Worm (Caenorhabditis elegans) whole organism, young adult: ENCODE results near the gene Y6E2A.5.

ENCODE experiments used
- B0261.1 ChIP-seq: sonication (generic microtip); optimal IDR thresholded peaks from 2 replicates; lab custom pipeline; 2016; ENCODE audit warnings: mild to moderate bottlenecking, missing genetic modification characterization, moderate library complexity, missing compliant biosample characterization
- F22D6.2 ChIP-seq: sonication (generic microtip); optimal IDR thresholded peaks from 2 replicates; lab custom pipeline; 2016; ENCODE audit warnings: mild to moderate bottlenecking, missing genetic modification characterization, missing compliant biosample characterization
- F37B4.10 ChIP-seq: fragments of 200-800 bp; sonication (Bioruptor generic); IDR thresholded peaks from 2 replicates; pipeline ENCODE4 v1.3.6; 2022; ENCODE audit warnings: missing genetic modification characterization, missing compliant biosample characterization
- F55B11.4 ChIP-seq: sonication (generic microtip); optimal IDR thresholded peaks from 2 replicates; lab custom pipeline; 2016; ENCODE audit warnings: missing compliant biosample characterization, missing genetic modification characterization, borderline replicate concordance; ENCODE audit not compliant: insufficient read depth
- K12H6.12 ChIP-seq: fragments of 200-800 bp; sonication (Bioruptor generic); optimal IDR thresholded peaks from 2 replicates; lab custom pipeline; 2018; ENCODE audit warnings: mild to moderate bottlenecking, missing genetic modification characterization, missing compliant biosample characterization
- Y53G8AR.9 ChIP-seq: fragments of 200-800 bp; sonication (Bioruptor generic); conservative IDR thresholded peaks from 2 replicates; pipeline ENCODE4 v1.3.6; 2022; ENCODE audit warnings: missing genetic modification reagents, missing genetic modification characterization, missing compliant biosample characterization
- Y56A3A.18 ChIP-seq: fragments of 200-800 bp; sonication (Bioruptor generic); IDR thresholded peaks from 2 replicates; pipeline ENCODE4 v1.3.6; 2022; ENCODE audit warnings: missing genetic modification reagents, missing genetic modification characterization, missing compliant biosample characterization
- Y95B8A.8 ChIP-seq: fragments of 200-800 bp; sonication (Bioruptor generic); IDR thresholded peaks from 2 replicates; pipeline ENCODE4 v1.3.6; 2022; ENCODE audit warnings: missing genetic modification reagents, missing genetic modification characterization, missing compliant biosample characterization
- atf-7 ChIP-seq: sonication (generic microtip); optimal IDR thresholded peaks from 2 replicates; lab custom pipeline; 2017; ENCODE audit warnings: mild to moderate bottlenecking, missing genetic modification characterization, missing compliant biosample characterization
- ccch-3 ChIP-seq: fragments of 200-800 bp; sonication (Bioruptor generic); optimal IDR thresholded peaks from 2 replicates; lab custom pipeline; 2018; ENCODE audit warnings: mild to moderate bottlenecking, missing genetic modification characterization, missing compliant biosample characterization
- cebp-1 ChIP-seq, 2 experiments: fragments of 200-800 bp in 1 of 2; sonication (Bioruptor generic) in 1 of 2; sonication (generic microtip) in 1 of 2; IDR thresholded peaks in 1 of 2; optimal IDR thresholded peaks in 1 of 2; 2 replicates each; pipeline versions ENCODE4 v1.3.6 to Lab custom; 2017 to 2022; ENCODE audit warnings: missing compliant biosample characterization in 2 of 2, missing genetic modification characterization in 2 of 2, mild to moderate bottlenecking in 1 of 2, missing genetic modification reagents in 1 of 2, moderate library complexity in 1 of 2
- cebp-2 ChIP-seq: fragments of 200-800 bp; sonication (Bioruptor generic); IDR thresholded peaks from 2 replicates; pipeline ENCODE4 v1.3.6; 2022; ENCODE audit warnings: missing genetic modification characterization, missing compliant biosample characterization
- ceh-40 ChIP-seq: fragments of 200-800 bp; sonication (Bioruptor generic); IDR thresholded peaks from 2 replicates; pipeline ENCODE4 v1.3.6; 2022; ENCODE audit warnings: missing genetic modification characterization, missing compliant biosample characterization
- chd-7 ChIP-seq: sonication (generic microtip); optimal IDR thresholded peaks from 2 replicates; lab custom pipeline; 2016; ENCODE audit warnings: mild to moderate bottlenecking, missing genetic modification characterization, moderate library complexity, missing compliant biosample characterization
- dox-1 ChIP-seq: fragments of 200-800 bp; sonication (Bioruptor generic); IDR thresholded peaks from 2 replicates; pipeline ENCODE4 v1.3.6; 2022; ENCODE audit warnings: missing genetic modification reagents, missing genetic modification characterization, missing compliant biosample characterization
- dpff-1 ChIP-seq: sonication (generic microtip); optimal IDR thresholded peaks from 2 replicates; lab custom pipeline; 2017; ENCODE audit warnings: mild to moderate bottlenecking, missing genetic modification characterization, missing compliant biosample characterization
- hlh-12 ChIP-seq: sonication (generic microtip); optimal IDR thresholded peaks from 2 replicates; lab custom pipeline; 2016; ENCODE audit warnings: missing genetic modification characterization, missing compliant biosample characterization
- hmg-1.2 ChIP-seq: fragments of 200-800 bp; sonication (Bioruptor generic); IDR thresholded peaks from 2 replicates; pipeline ENCODE4 v1.3.6; 2022; ENCODE audit warnings: missing genetic modification reagents, missing genetic modification characterization, missing compliant biosample characterization
- hmg-20 ChIP-seq: fragments of 200-800 bp; sonication (Bioruptor generic); IDR thresholded peaks from 2 replicates; pipeline ENCODE4 v1.3.6; 2022; ENCODE audit warnings: missing genetic modification reagents, missing genetic modification characterization, missing compliant biosample characterization
- let-526 ChIP-seq: fragments of 200-800 bp; sonication (Bioruptor generic); IDR thresholded peaks from 2 replicates; pipeline ENCODE4 v1.3.6; 2022; ENCODE audit warnings: missing genetic modification reagents, missing genetic modification characterization, missing compliant biosample characterization
- let-607 ChIP-seq, 2 experiments: fragments of 200-800 bp in 1 of 2; sonication (Bioruptor generic) in 1 of 2; sonication (generic microtip) in 1 of 2; optimal IDR thresholded peaks; 2 replicates each; lab custom pipeline; 2016 to 2018; ENCODE audit warnings: mild to moderate bottlenecking in 2 of 2, missing compliant biosample characterization in 2 of 2, missing genetic modification characterization in 2 of 2, moderate library complexity in 2 of 2, missing genotype in 1 of 2
- lin-26 ChIP-seq: fragments of 200-800 bp; sonication (Bioruptor generic); IDR thresholded peaks from 2 replicates; pipeline ENCODE4 v1.3.6; 2022; ENCODE audit warnings: missing genetic modification reagents, missing genetic modification characterization, missing compliant biosample characterization
- lir-1 ChIP-seq: fragments of 200-800 bp; sonication (Bioruptor generic); conservative IDR thresholded peaks from 2 replicates; pipeline ENCODE4 v1.3.6; 2022; ENCODE audit warnings: missing genetic modification reagents, missing genetic modification characterization, missing compliant biosample characterization
- lsy-27 ChIP-seq: sonication (generic microtip); optimal IDR thresholded peaks from 2 replicates; lab custom pipeline; 2017; ENCODE audit warnings: missing genetic modification characterization, mild to moderate bottlenecking, missing compliant biosample characterization, antibody characterized with exemption, missing genotype, borderline replicate concordance; ENCODE audit not compliant: insufficient read depth
- mcd-1 ChIP-seq: fragments of 200-800 bp; sonication (Bioruptor generic); IDR thresholded peaks from 2 replicates; pipeline ENCODE4 v1.3.6; 2022; ENCODE audit warnings: missing genetic modification reagents, missing genetic modification characterization, missing compliant biosample characterization
- mel-28 ChIP-seq: sonication (generic microtip); optimal IDR thresholded peaks from 2 replicates; lab custom pipeline; 2016; ENCODE audit warnings: borderline replicate concordance, mild to moderate bottlenecking, missing genetic modification characterization, missing compliant biosample characterization
- mxl-1 ChIP-seq: sonication (generic microtip); optimal IDR thresholded peaks from 2 replicates; lab custom pipeline; 2016; ENCODE audit warnings: missing genetic modification characterization, missing compliant biosample characterization
- nfya-1 ChIP-seq: sonication (generic microtip); optimal IDR thresholded peaks from 2 replicates; lab custom pipeline; 2017; ENCODE audit warnings: antibody characterized with exemption, missing compliant biosample characterization, missing genetic modification characterization, borderline replicate concordance; ENCODE audit not compliant: insufficient read depth
- nhr-27 ChIP-seq: fragments of 200-800 bp; sonication (Bioruptor generic); optimal IDR thresholded peaks from 2 replicates; lab custom pipeline; 2018; ENCODE audit warnings: mild to moderate bottlenecking, missing genetic modification characterization, moderate library complexity, missing compliant biosample characterization
- pbrm-1 ChIP-seq: fragments of 200-800 bp; sonication (Bioruptor generic); IDR thresholded peaks from 2 replicates; pipeline ENCODE4 v1.3.6; 2022; ENCODE audit warnings: missing genetic modification reagents, missing genetic modification characterization, missing compliant biosample characterization
- sdz-38 ChIP-seq: sonication (generic microtip); optimal IDR thresholded peaks from 2 replicates; lab custom pipeline; 2016; ENCODE audit warnings: missing genotype, missing genetic modification characterization, missing compliant biosample characterization
- snpc-1.1 ChIP-seq: sonication (generic microtip); optimal IDR thresholded peaks from 2 replicates; lab custom pipeline; 2017; ENCODE audit warnings: missing genetic modification characterization, mild to moderate bottlenecking, missing compliant biosample characterization, antibody characterized with exemption, moderate library complexity, missing genotype, missing genetic modification reagents; ENCODE audit not compliant: insufficient read depth
- somi-1 ChIP-seq: fragments of 200-800 bp; sonication (Bioruptor generic); optimal IDR thresholded peaks from 2 replicates; lab custom pipeline; 2018; ENCODE audit warnings: mild to moderate bottlenecking, missing genetic modification characterization, missing compliant biosample characterization
- tbp1 ChIP-seq: fragments of 200-800 bp; sonication (Bioruptor generic); optimal IDR thresholded peaks from 2 replicates; lab custom pipeline; 2018; ENCODE audit warnings: mild to moderate bottlenecking, missing genetic modification characterization, missing compliant biosample characterization
- ztf-25 ChIP-seq: fragments of 200-800 bp; sonication (Bioruptor generic); IDR thresholded peaks from 2 replicates; pipeline ENCODE4 v1.3.6; 2022; ENCODE audit warnings: missing genetic modification reagents, missing genetic modification characterization, missing compliant biosample characterization
- ztf-26 ChIP-seq: sonication (generic microtip); optimal IDR thresholded peaks from 2 replicates; lab custom pipeline; 2017; ENCODE audit warnings: missing genetic modification characterization, missing compliant biosample characterization

Gene Y6E2A.5

DNA sequence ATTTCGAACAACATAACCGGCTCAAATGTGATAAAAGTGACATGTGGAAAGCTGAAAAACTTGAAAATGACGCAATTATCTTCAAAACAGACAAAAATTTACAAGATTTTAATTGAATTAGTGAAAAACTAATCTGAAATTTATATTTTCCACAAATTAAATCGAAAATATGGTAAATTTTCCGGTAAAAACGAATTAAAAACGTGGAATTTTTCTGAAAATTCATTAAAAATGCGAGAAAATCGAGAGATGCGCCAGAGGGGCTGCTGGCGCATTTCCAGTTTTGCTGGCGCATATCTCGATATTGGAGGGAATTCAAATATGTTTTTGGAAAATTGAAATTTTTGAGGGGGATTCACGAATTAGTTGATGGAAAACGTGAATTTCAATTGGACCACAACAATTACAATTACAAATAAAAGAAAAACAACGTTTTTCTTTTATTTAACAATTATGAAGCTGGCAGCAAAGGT lies 47.7 kb upstream of the Y6E2A.5 start, which contains the start of the genes haf-3 and F57A10.2 (continued):
- no peak for TF ChIP-seq nfya-1 (tag; lab: Kevin White, UChicago)
- peak; percentile 46 for TF ChIP-seq snpc-1.1 (tag; lab: Kevin White, UChicago)
- no peak for TF ChIP-seq mel-28 (tag; lab: Kevin White, UChicago)
- peak; percentile 65; the same call in 1 of the 2 replicates for TF ChIP-seq lir-1 (GFP tag; lab: Robert Waterston, UW)
- peak; percentile 55 for TF ChIP-seq atf-7
- TF ChIP-seq let-526, result 0 out of 2 replicates have a peak, but pooled peaks have one; percentile 32
- TF ChIP-seq ztf-26 (tag; lab: Kevin White, UChicago), result peak; percentile 51
- TF ChIP-seq F55B11.4 (tag; lab: Kevin White, UChicago), result no peak
- TF ChIP-seq cebp-2 (GFP tag; lab: Robert Waterston, UW), result no peak
- peak; percentile 93 for TF ChIP-seq dox-1 (GFP tag; lab: Robert Waterston, UW)
- peak; percentile 31 for TF ChIP-seq somi-1 (GFP tag; lab: Kevin White, UChicago)
- peak; percentile 91 for TF ChIP-seq Y53G8AR.9 (GFP tag; lab: Robert Waterston, UW)
- TF ChIP-seq dpff-1 (tag; lab: Kevin White, UChicago), result no peak
- TF ChIP-seq F22D6.2 (tag; lab: Kevin White, UChicago), result peak; percentile 12
- peak; percentile 60 for TF ChIP-seq K12H6.12
- TF ChIP-seq cebp-1 (GFP tag; IDR thresholded peaks at IDR 0.05; lab: Robert Waterston, UW), result no peak
- peak; percentile 81 for TF ChIP-seq cebp-1 (tag; optimal IDR thresholded peaks at IDR 0.05; lab: Kevin White, UChicago)
- TF ChIP-seq mxl-1 (tag; lab: Kevin White, UChicago), result no peak
- TF ChIP-seq let-607 (tag; optimal IDR thresholded peaks at IDR 0.05; lab: Kevin White, UChicago), result peak in 1 of 2 experiments; percentile 71
- peak; percentile 34 for TF ChIP-seq B0261.1 (tag; lab: Kevin White, UChicago)
- TF ChIP-seq ccch-3 (GFP tag; lab: Kevin White, UChicago), result no peak
- TF ChIP-seq lin-26 (GFP tag; lab: Robert Waterston, UW), result no peak
- TF ChIP-seq hmg-20 (GFP tag; lab: Robert Waterston, UW), result peak; percentile 75; the same call in 1 of the 2 replicates

DNA sequence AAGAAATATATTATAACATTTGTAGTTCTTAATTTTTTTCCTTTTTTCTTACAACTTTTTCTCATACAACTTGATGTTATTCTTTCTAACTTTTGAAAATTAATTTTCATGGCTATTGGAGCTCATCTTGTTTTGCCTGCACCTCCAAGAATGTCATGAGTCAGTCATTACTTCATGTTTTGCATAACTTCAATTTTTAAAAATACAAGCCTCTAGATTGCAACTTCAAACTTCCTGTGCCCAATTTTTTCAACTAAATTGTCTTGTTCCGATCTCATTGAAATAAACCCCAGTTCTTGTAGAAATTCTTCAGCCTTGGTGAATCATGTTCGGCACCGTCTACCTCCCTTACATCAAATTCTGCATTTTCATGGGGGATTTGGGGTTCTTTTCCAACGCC lies 40.0 kb upstream of the Y6E2A.5 start, which contains the start of gene str-9:
Gene str-9, plus strand, starts transcription at position 301 of the 400 bp plus-strand sequence.
- TF ChIP-seq sdz-38 (tag; lab: Kevin White, UChicago) (no peak), Y56A3A.18 (GFP tag; lab: Robert Waterston, UW) (no peak), hmg-1.2 (no peak), Y95B8A.8 (GFP tag; lab: Robert Waterston, UW) (no peak), tbp1 (GFP tag; lab: Kevin White, UChicago) (no peak), pbrm-1 (GFP tag; lab: Robert Waterston, UW) (no peak), ztf-25 (GFP tag; lab: Robert Waterston, UW) (no peak), ceh-40 (GFP tag; lab: Robert Waterston, UW) (no peak), lsy-27 (tag; lab: Kevin White, UChicago) (no peak), chd-7 (tag; lab: Kevin White, UChicago) (no peak), F37B4.10 (GFP tag; lab: Robert Waterston, UW) (no peak), hlh-12 (tag; lab: Kevin White, UChicago) (no peak), nhr-27 (tag; lab: Kevin White, UChicago) (no peak), lir-1 (GFP tag; lab: Robert Waterston, UW) (no peak), mcd-1 (GFP tag; lab: Robert Waterston, UW) (no peak), Y53G8AR.9 (GFP tag; lab: Robert Waterston, UW) (no peak), nfya-1 (tag; lab: Kevin White, UChicago) (no peak)
